Worm (Caenorhabditis elegans): ENCODE measurements around the gene oac-32.

Gene oac-32

ce11 chrV:1575493-1576084 is 30.0 kb upstream of the oac-32 start:
- no peak for TF ChIP-seq dpl-1 (GFP tag; optimal IDR thresholded peaks at IDR 0.05)
- no peak for TF ChIP-seq nhr-20 (tag; optimal IDR thresholded peaks at IDR 0.05)
- TF ChIP-seq unc-62 (GFP tag; optimal IDR thresholded peaks at IDR 0.05) = no peak

- no peak for TF ChIP-seq nhr-77 (tag; optimal IDR thresholded peaks at IDR 0.05)
- no peak for TF ChIP-seq aly-2 (tag; optimal IDR thresholded peaks at IDR 0.05)
- TF ChIP-seq nhr-47 (tag; optimal IDR thresholded peaks at IDR 0.05) = no peak
- peak; percentile 10 for TF ChIP-seq dsc-1 (tag; optimal IDR thresholded peaks at IDR 0.05)
- no peak for TF ChIP-seq fkh-8 (tag; optimal IDR thresholded peaks at IDR 0.05)
- TF ChIP-seq rnt-1 (tag; optimal IDR thresholded peaks at IDR 0.05) = no peak
- no peak for TF ChIP-seq pqm-1 (tag; optimal IDR thresholded peaks at IDR 0.05)
- no peak for TF ChIP-seq mdl-1 (tag; optimal IDR thresholded peaks at IDR 0.05)
These were observed 29.0 kb upstream of the oac-32 start for ce11 chrV:1574599-1574998.

- TF ChIP-seq fos-1 (tag; optimal IDR thresholded peaks at IDR 0.05) (no peak), ceh-90 (tag; optimal IDR thresholded peaks at IDR 0.05) (no peak), nhr-90 (tag; optimal IDR thresholded peaks at IDR 0.05; ENCODE audit: poor library complexity) (no peak), nhr-85 (tag) (peak; percentile 42), unc-62 (GFP tag; optimal IDR thresholded peaks at IDR 0.05) (no peak), zip-4 (GFP tag; optimal IDR thresholded peaks at IDR 0.05) (no peak), nhr-11 (tag; optimal IDR thresholded peaks at IDR 0.05) (no peak), zag-1 (tag; optimal IDR thresholded peaks at IDR 0.05) (no peak), tlp-1 (tag; optimal IDR thresholded peaks at IDR 0.05) (no peak), nhr-12 (tag; optimal IDR thresholded peaks at IDR 0.05) (no peak), skn-1 (tag; optimal IDR thresholded peaks at IDR 0.05) (no peak), nhr-77 (tag; optimal IDR thresholded peaks at IDR 0.05) (no peak), mab-9 (GFP tag; IDR thresholded peaks at IDR 0.05) (no peak), mdl-1 (tag; optimal IDR thresholded peaks at IDR 0.05) (no peak), hlh-4 (tag; optimal IDR thresholded peaks at IDR 0.05) (no peak), hlh-17 (GFP tag; optimal IDR thresholded peaks at IDR 0.05; ENCODE audit: borderline replicate concordance) (no peak), tbx-2 (tag; optimal IDR thresholded peaks at IDR 0.05) (no peak), ztf-11 (tag; optimal IDR thresholded peaks at IDR 0.05) (peak in 1 of 2 experiments; percentile 21)
These were observed 27.0 kb upstream of the oac-32 start for ce11 chrV:1572585-1572984.

ce11 chrV:1570679-1571078 is 25.1 kb upstream of the oac-32 start:
- TF ChIP-seq zip-4 (GFP tag; optimal IDR thresholded peaks at IDR 0.05) (no peak), nhr-12 (tag; optimal IDR thresholded peaks at IDR 0.05) (no peak), dsc-1 (tag; optimal IDR thresholded peaks at IDR 0.05) (peak; percentile 13), egl-13 (tag; optimal IDR thresholded peaks at IDR 0.05) (no peak)

ce11 chrV:1569750-1570419 is 24.3 kb upstream of the oac-32 start:
- TF ChIP-seq dpl-1 (GFP tag; optimal IDR thresholded peaks at IDR 0.05) (no peak), blmp-1 (tag; optimal IDR thresholded peaks at IDR 0.05) (peak; percentile 52), xbp-1 (tag; optimal IDR thresholded peaks at IDR 0.05) (peak; percentile 91)

- TF ChIP-seq lin-15B (tag; optimal IDR thresholded peaks at IDR 0.05) (no peak), ceh-63 (GFP tag; optimal IDR thresholded peaks at IDR 0.05) (no peak), hlh-17 (GFP tag; optimal IDR thresholded peaks at IDR 0.05; ENCODE audit: borderline replicate concordance) (no peak), nhr-90 (tag; optimal IDR thresholded peaks at IDR 0.05; ENCODE audit: poor library complexity) (no peak), lin-14 (GFP tag; optimal IDR thresholded peaks at IDR 0.05) (no peak), nhr-76 (tag; optimal IDR thresholded peaks at IDR 0.05) (no peak), unc-62 (GFP tag; optimal IDR thresholded peaks at IDR 0.05) (no peak)
These were observed 21.2 kb upstream of the oac-32 start, which contains the start of gene cdc-25.2 for ce11 chrV:1566776-1567175. Gene cdc-25.2, plus strand, starts transcription at chrV:1567076.

Data from whole organism, L1 larva.